Worm (Caenorhabditis elegans): ENCODE results near the gene pges-2.

- TF ChIP-seq fkh-10 (GFP tag; optimal IDR thresholded peaks at IDR 0.05) = no peak
- no peak for TF ChIP-seq unc-62 (GFP tag; optimal IDR thresholded peaks at IDR 0.05)
- TF ChIP-seq rnt-1 (tag; optimal IDR thresholded peaks at IDR 0.05) = no peak
Measured at ce11 chrIV:10318199-10318598, 49.4 kb downstream of the pges-2 start, which contains the start of gene R09E10.2.
